Fruit fly (Drosophila melanogaster): ENCODE data around the gene Unc-76.

The Unc-76 gene

dm6 chrX:2070708-2071063 is 9.7 kb upstream of the Unc-76 start (continued):
- TF ChIP-seq tgo (GFP tag; IDR thresholded peaks at IDR 0.05) (peak; percentile 78), Trl (optimal IDR thresholded peaks at IDR 0.05) (no peak), Trl (GFP tag; optimal IDR thresholded peaks at IDR 0.05) (peak; percentile 36), crp (GFP tag; optimal IDR thresholded peaks at IDR 0.05) (no peak), Hey (tag; optimal IDR thresholded peaks at IDR 0.05) (peak; percentile 2), CG2889 (GFP tag; IDR thresholded peaks at IDR 0.05) (no peak), CG6683 (GFP tag; optimal IDR thresholded peaks at IDR 0.05) (peak; percentile 46), E2f2 (GFP tag; IDR thresholded peaks at IDR 0.05) (peak; percentile 43), Rfx (GFP tag; IDR thresholded peaks at IDR 0.05) (peak; percentile 86), mam (GFP tag; optimal IDR thresholded peaks at IDR 0.05) (peak; percentile 74), amos (GFP tag; IDR thresholded peaks at IDR 0.05; ENCODE audit: partially characterized antibody) (no peak), grn (GFP tag; optimal IDR thresholded peaks at IDR 0.05) (peak; percentile 56), CG10274 (GFP tag; optimal IDR thresholded peaks at IDR 0.05) (peak; percentile 16), CG12104 (GFP tag; optimal IDR thresholded peaks at IDR 0.05) (peak; percentile 9), CG15601 (tag; optimal IDR thresholded peaks at IDR 0.05) (no peak), HHEX (GFP tag; optimal IDR thresholded peaks at IDR 0.05) (peak; percentile 61), Dll (GFP tag; IDR thresholded peaks at IDR 0.05; ENCODE audit: partially characterized antibody) (no peak), CG8944 (GFP tag; optimal IDR thresholded peaks at IDR 0.05) (peak; percentile 9), Opbp (GFP tag; IDR thresholded peaks at IDR 0.05; ENCODE audit: partially characterized antibody) (no peak), pum (GFP tag; optimal IDR thresholded peaks at IDR 0.05) (peak; percentile 41), ranshi (GFP tag; IDR thresholded peaks at IDR 0.05) (peak; percentile 65; the same call in 1 of the 2 replicates), grau (tag; optimal IDR thresholded peaks at IDR 0.05) (peak; percentile 96), chif (GFP tag; optimal IDR thresholded peaks at IDR 0.05) (peak in 1 of 2 experiments; percentile 43), chm (GFP tag; IDR thresholded peaks at IDR 0.05) (0 out of 2 replicates have a peak, but pooled peaks have one; percentile 38), B-H2 (GFP tag; optimal IDR thresholded peaks at IDR 0.05) (no peak), CG13624 (GFP tag; optimal IDR thresholded peaks at IDR 0.05) (peak; percentile 76), CG8388 (GFP tag; optimal IDR thresholded peaks at IDR 0.05) (peak; percentile 30), CG17802 (tag; optimal IDR thresholded peaks at IDR 0.05) (no peak), z (GFP tag; IDR thresholded peaks at IDR 0.05) (no peak), CG3281 (GFP tag; optimal IDR thresholded peaks at IDR 0.05) (peak; percentile 76), gt (GFP tag; IDR thresholded peaks at IDR 0.05) (no peak), CG14441 (GFP tag; IDR thresholded peaks at IDR 0.05) (peak; percentile 75), wor (GFP tag; IDR thresholded peaks at IDR 0.05) (peak; percentile 34; the same call in 1 of the 2 replicates), emc (GFP tag; optimal IDR thresholded peaks at IDR 0.05) (peak; percentile 16), br (optimal IDR thresholded peaks at IDR 0.05) (no peak), nerfin-1 (tag; optimal IDR thresholded peaks at IDR 0.05) (peak; percentile 18), CG34376 (GFP tag; optimal IDR thresholded peaks at IDR 0.05) (peak; percentile 33), CG7745 (tag; optimal IDR thresholded peaks at IDR 0.05) (no peak), Camta (GFP tag; optimal IDR thresholded peaks at IDR 0.05) (peak; percentile 33), CG12391 (tag; optimal IDR thresholded peaks at IDR 0.05) (peak; percentile 39), HmgZ (tag; optimal IDR thresholded peaks at IDR 0.05) (peak; percentile 53), CG1832 (GFP tag; optimal IDR thresholded peaks at IDR 0.05) (no peak), Oli (tag; optimal IDR thresholded peaks at IDR 0.05) (peak; percentile 41), Adf1 (GFP tag; IDR thresholded peaks at IDR 0.05) (no peak), Nf-YC (tag; optimal IDR thresholded peaks at IDR 0.05) (peak; percentile 65), jing (GFP tag; optimal IDR thresholded peaks at IDR 0.05) (no peak), hb (GFP tag; IDR thresholded peaks at IDR 0.05; ENCODE audit: partially characterized antibody) (no peak), fd64A (GFP tag; optimal IDR thresholded peaks at IDR 0.05) (no peak), CG7786 (GFP tag; optimal IDR thresholded peaks at IDR 0.05) (peak; percentile 47), Pdp1 (GFP tag; optimal IDR thresholded peaks at IDR 0.05) (peak; percentile 24 to 61), gcm (GFP tag; optimal IDR thresholded peaks at IDR 0.05) (peak; percentile 56)
